Worm (Caenorhabditis elegans): Measurements from ENCODE around the gene F22B7.9.

Gene F22B7.9

DNA sequence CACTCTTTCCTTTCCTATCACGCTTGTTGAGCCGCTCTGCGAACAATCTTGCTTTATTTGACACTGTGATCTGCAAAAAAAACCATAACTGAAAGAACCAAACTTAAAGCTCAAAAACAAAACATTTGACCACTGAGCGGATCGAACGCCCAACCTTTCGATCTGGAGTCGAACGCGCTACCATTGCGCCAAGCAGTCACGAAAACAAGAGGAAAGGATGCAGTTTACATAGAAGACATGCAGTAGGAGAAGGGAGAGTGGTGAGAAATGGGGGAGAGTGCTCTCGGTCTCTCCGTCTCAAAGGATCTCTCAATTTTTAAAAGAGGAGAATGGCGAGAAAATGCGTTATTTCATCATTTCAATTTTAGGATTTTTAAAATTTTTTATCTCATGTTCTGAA is 24.6 kb upstream of the F22B7.9 start (continued):
- TF ChIP-seq ceh-6 (GFP tag; optimal IDR thresholded peaks at IDR 0.05) (peak; percentile 95), ceh-9 (tag; optimal IDR thresholded peaks at IDR 0.05) (peak; percentile 83), unc-55 (GFP tag; optimal IDR thresholded peaks at IDR 0.05) (peak; percentile 15), tbx-7 (tag; optimal IDR thresholded peaks at IDR 0.05) (peak; percentile 62), hlh-15 (tag; optimal IDR thresholded peaks at IDR 0.05) (peak; percentile 92), syd-9 (tag; optimal IDR thresholded peaks at IDR 0.05) (peak; percentile 94), lim-6 (tag; optimal IDR thresholded peaks at IDR 0.05) (peak; percentile 85), fax-1 (tag; optimal IDR thresholded peaks at IDR 0.05) (peak; percentile 89), nfya-1 (tag; optimal IDR thresholded peaks at IDR 0.05) (peak; percentile 81), fkh-10 (GFP tag; optimal IDR thresholded peaks at IDR 0.05) (peak; percentile 42), nhr-11 (tag; optimal IDR thresholded peaks at IDR 0.05) (no peak), ceh-30 (tag; optimal IDR thresholded peaks at IDR 0.05) (peak; percentile 16), pqm-1 (tag; optimal IDR thresholded peaks at IDR 0.05) (peak; percentile 50), ceh-45 (GFP tag; IDR thresholded peaks at IDR 0.05) (peak; percentile 91), ztf-16 (tag; optimal IDR thresholded peaks at IDR 0.05) (peak; percentile 93), pax-1 (tag; optimal IDR thresholded peaks at IDR 0.05) (no peak), T23F11.4 (GFP tag; optimal IDR thresholded peaks at IDR 0.05) (peak; percentile 94), hlh-13 (GFP tag; optimal IDR thresholded peaks at IDR 0.05) (peak; percentile 95), nhr-232 (tag; optimal IDR thresholded peaks at IDR 0.05) (peak; percentile 86), fkh-6 (tag; optimal IDR thresholded peaks at IDR 0.05) (peak; percentile 94), odd-2 (tag; optimal IDR thresholded peaks at IDR 0.05) (peak; percentile 86), ceh-2 (tag; optimal IDR thresholded peaks at IDR 0.05) (peak; percentile 84), sdc-2 (tag; optimal IDR thresholded peaks at IDR 0.05) (peak; percentile 86), elt-4 (tag; optimal IDR thresholded peaks at IDR 0.05) (peak; percentile 63), dve-1 (tag; optimal IDR thresholded peaks at IDR 0.05) (peak; percentile 87), pag-3 (tag; optimal IDR thresholded peaks at IDR 0.05; ENCODE audit: borderline replicate concordance) (peak; percentile 77), ets-4 (tag; optimal IDR thresholded peaks at IDR 0.05) (peak; percentile 26), ceh-18 (tag; optimal IDR thresholded peaks at IDR 0.05) (peak; percentile 90), ceh-24 (tag; optimal IDR thresholded peaks at IDR 0.05) (peak; percentile 81), ref-2 (tag; optimal IDR thresholded peaks at IDR 0.05) (peak; percentile 93), lin-11 (tag; optimal IDR thresholded peaks at IDR 0.05) (peak; percentile 92), ceh-22 (tag; optimal IDR thresholded peaks at IDR 0.05) (no peak), hlh-6 (tag; optimal IDR thresholded peaks at IDR 0.05) (peak; percentile 97), pros-1 (tag; optimal IDR thresholded peaks at IDR 0.05) (peak; percentile 37), Y22D7AL.16 (tag; optimal IDR thresholded peaks at IDR 0.05) (peak; percentile 90), eyg-1 (tag; optimal IDR thresholded peaks at IDR 0.05) (peak; percentile 97), tbx-2 (tag; optimal IDR thresholded peaks at IDR 0.05) (peak; percentile 92)

DNA sequence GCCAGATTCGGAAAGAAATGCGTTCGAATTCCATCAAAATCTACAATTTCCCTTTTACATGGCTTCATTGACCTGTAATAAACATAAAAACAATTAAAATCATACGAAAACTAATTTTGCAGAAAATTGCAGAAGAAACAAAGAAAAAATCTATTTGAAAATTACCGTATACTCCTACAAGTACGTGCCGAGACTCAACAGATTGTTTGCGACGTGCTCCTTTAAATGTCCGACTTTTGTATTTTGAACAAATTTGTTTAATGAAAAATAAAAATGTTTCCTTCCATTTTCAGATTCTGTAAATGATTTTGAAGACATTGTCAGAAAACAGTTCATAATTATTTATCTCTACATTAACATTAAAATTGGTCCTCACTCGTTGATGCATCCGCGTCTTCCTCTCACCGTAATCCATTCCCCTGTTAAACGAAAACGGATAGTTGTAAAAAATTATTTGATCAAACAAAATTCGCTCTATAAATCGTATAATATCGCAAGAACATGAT is 21.3 kb upstream of the F22B7.9 start, which contains the start of gene pgl-2:
pgl-2 (minus strand) TSS at position 456 of the 506 bp plus-strand sequence.
- TF ChIP-seq fax-1 (tag; optimal IDR thresholded peaks at IDR 0.05) (no peak), ceh-31 (tag; optimal IDR thresholded peaks at IDR 0.05) (no peak), ztf-16 (tag; optimal IDR thresholded peaks at IDR 0.05) (no peak), unc-86 (tag; optimal IDR thresholded peaks at IDR 0.05) (no peak), K02D7.2 (tag; optimal IDR thresholded peaks at IDR 0.05) (no peak), fkh-6 (tag; optimal IDR thresholded peaks at IDR 0.05) (no peak), tbx-2 (tag; optimal IDR thresholded peaks at IDR 0.05) (no peak), unc-3 (GFP tag; conservative IDR thresholded peaks at IDR 0.05) (no peak), unc-3 (tag; optimal IDR thresholded peaks at IDR 0.05) (no peak), unc-55 (GFP tag; optimal IDR thresholded peaks at IDR 0.05) (no peak), ceh-18 (tag; optimal IDR thresholded peaks at IDR 0.05) (no peak), ceh-19 (GFP tag; optimal IDR thresholded peaks at IDR 0.05) (no peak)

Data from whole organism, late embryonic.